Fruit fly (Drosophila melanogaster) whole organism, embryonic: Measurements from ENCODE around the gene CG32829.
A peak's percentile ranks its signal among the peaks of the same experiment; 100 is the strongest.

Experiments used
- Adf1 ChIP-seq: fragments of 200-800 bp; sonication (Bioruptor generic); IDR thresholded peaks from 2 replicates; pipeline ENCODE4 v1.3.6; 2022; ENCODE audit warnings: missing biosample characterization, missing genetic modification characterization
- Antp ChIP-seq: fragments of 200-800 bp; sonication (Bioruptor generic); optimal IDR thresholded peaks from 3 replicates; lab custom pipeline; 2016; ENCODE audit warnings: missing biosample characterization, missing genetic modification characterization
- Bdp1 ChIP-seq: fragments of 200-800 bp; sonication (Bioruptor generic); optimal IDR thresholded peaks from 3 replicates; lab custom pipeline; 2016; ENCODE audit warnings: missing biosample characterization, missing genetic modification characterization
- Blimp-1 ChIP-seq: fragments of 200-800 bp; sonication (Bioruptor generic); optimal IDR thresholded peaks from 3 replicates; lab custom pipeline; 2018; ENCODE audit warnings: missing biosample characterization, missing genetic modification characterization, mild to moderate bottlenecking, moderate library complexity, missing genetic modification reagents
- CG10267 ChIP-seq: fragments of 200-800 bp; sonication (Bioruptor generic); optimal IDR thresholded peaks from 2 replicates; lab custom pipeline; 2018; ENCODE audit warnings: missing biosample characterization, mild to moderate bottlenecking, missing genetic modification characterization, moderate library complexity
- CG11398 ChIP-seq: fragments of 200-800 bp; sonication (Bioruptor generic); optimal IDR thresholded peaks from 2 replicates; lab custom pipeline; 2016; ENCODE audit warnings: missing biosample characterization, missing genetic modification characterization
- CG12236 ChIP-seq: fragments of 200-800 bp; sonication (Bioruptor generic); optimal IDR thresholded peaks from 2 replicates; lab custom pipeline; 2016; ENCODE audit warnings: missing biosample characterization, missing genetic modification characterization
- CG13287 ChIP-seq: fragments of 200-800 bp; sonication (Bioruptor generic); IDR thresholded peaks from 2 replicates; pipeline ENCODE4 v1.3.6; 2022; ENCODE audit warnings: missing biosample characterization, missing genetic modification characterization; ENCODE audit not compliant: partially characterized antibody
- CG15011 ChIP-seq: fragments of 200-800 bp; sonication (Bioruptor generic); optimal IDR thresholded peaks from 3 replicates; lab custom pipeline; 2018; ENCODE audit warnings: missing biosample characterization, mild to moderate bottlenecking, missing genetic modification characterization
- CG15479 ChIP-seq: fragments of 200-800 bp; sonication (Bioruptor generic); optimal IDR thresholded peaks from 3 replicates; lab custom pipeline; 2019; ENCODE audit warnings: missing biosample characterization, mild to moderate bottlenecking, missing genetic modification characterization, moderate library complexity
- CG15696 ChIP-seq: fragments of 200-800 bp; sonication (Bioruptor generic); optimal IDR thresholded peaks from 2 replicates; lab custom pipeline; 2019; ENCODE audit warnings: missing biosample characterization, mild to moderate bottlenecking, missing genetic modification characterization, moderate library complexity
- CG1603 ChIP-seq: fragments of 200-800 bp; sonication (Bioruptor generic); optimal IDR thresholded peaks from 2 replicates; lab custom pipeline; 2019; ENCODE audit warnings: missing biosample characterization, mild to moderate bottlenecking, missing genetic modification characterization, moderate library complexity
- CG2678 ChIP-seq: fragments of 200-800 bp; sonication (Bioruptor generic); optimal IDR thresholded peaks from 3 replicates; lab custom pipeline; 2019; ENCODE audit warnings: missing biosample characterization, mild to moderate bottlenecking, missing genetic modification characterization, moderate library complexity
- CG30431 ChIP-seq: fragments of 200-800 bp; sonication (Bioruptor generic); optimal IDR thresholded peaks from 2 replicates; lab custom pipeline; 2017; ENCODE audit warnings: missing biosample characterization, missing genetic modification characterization
- CG34224 ChIP-seq: fragments of 200-800 bp; sonication (Bioruptor generic); IDR thresholded peaks from 3 replicates; pipeline ENCODE4 v1.3.6; 2022; ENCODE audit warnings: missing biosample characterization, missing genetic modification characterization; ENCODE audit not compliant: partially characterized antibody
- CG42726 ChIP-seq: fragments of 200-800 bp; sonication (Bioruptor generic); IDR thresholded peaks from 2 replicates; pipeline ENCODE4 v1.3.6; 2022; ENCODE audit warnings: missing biosample characterization, missing genetic modification characterization; ENCODE audit not compliant: partially characterized antibody
- CG6654 ChIP-seq: fragments of 200-800 bp; sonication (Bioruptor generic); optimal IDR thresholded peaks from 2 replicates; lab custom pipeline; 2017; ENCODE audit warnings: missing biosample characterization, mild to moderate bottlenecking, missing genetic modification characterization
- CG6791 ChIP-seq: fragments of 200-800 bp; sonication (Bioruptor generic); IDR thresholded peaks from 3 replicates; pipeline ENCODE4 v1.3.6; 2022; ENCODE audit warnings: missing biosample characterization, missing genetic modification characterization; ENCODE audit not compliant: partially characterized antibody
- CG8290 ChIP-seq, 3 experiments: fragments of 200-800 bp; sonication (Bioruptor generic); optimal IDR thresholded peaks; 2 replicates each; lab custom pipeline; 2016 to 2019; ENCODE audit warnings: missing biosample characterization in 3 of 3, missing genetic modification characterization in 3 of 3, mild to moderate bottlenecking in 2 of 3, moderate library complexity in 1 of 3
- CG9876 ChIP-seq: fragments of 200-800 bp; sonication (Bioruptor generic); optimal IDR thresholded peaks from 2 replicates; lab custom pipeline; 2016; ENCODE audit warnings: missing biosample characterization, missing genetic modification characterization
- Chrac-16 ChIP-seq: fragments of 200-800 bp; sonication (Bioruptor generic); optimal IDR thresholded peaks from 3 replicates; lab custom pipeline; 2016; ENCODE audit warnings: missing biosample characterization, missing genetic modification characterization
- CoRest ChIP-seq: fragments of 200-800 bp; sonication (Bioruptor generic); optimal IDR thresholded peaks from 3 replicates; lab custom pipeline; 2018; ENCODE audit warnings: missing biosample characterization, mild to moderate bottlenecking, missing genetic modification characterization, moderate library complexity
- Dek ChIP-seq: fragments of 200-800 bp; sonication (Bioruptor generic); optimal IDR thresholded peaks from 3 replicates; lab custom pipeline; 2019; ENCODE audit warnings: missing biosample characterization, mild to moderate bottlenecking, missing genetic modification characterization, moderate library complexity
- Dfd ChIP-seq, 2 experiments: fragments of >200 bp; optimal IDR thresholded peaks; 2 replicates each; lab custom pipeline; 2017; ENCODE audit warnings: missing biosample characterization in 2 of 2, missing genetic modification characterization in 2 of 2
- Eip74EF ChIP-seq, 2 experiments: fragments of 200-800 bp in 1 of 2; fragments of >200 bp in 1 of 2; sonication (Bioruptor generic) in 1 of 2; optimal IDR thresholded peaks; 2 replicates each; lab custom pipeline; 2017 to 2019; ENCODE audit warnings: missing biosample characterization in 2 of 2, missing genetic modification characterization in 2 of 2, mild to moderate bottlenecking in 1 of 2, moderate library complexity in 1 of 2
- HLH3B ChIP-seq: fragments of 200-800 bp; sonication (Bioruptor generic); IDR thresholded peaks from 2 replicates; pipeline ENCODE4 v1.3.6; 2022; ENCODE audit warnings: missing biosample characterization, missing genetic modification characterization
- MBD-R2 ChIP-seq: fragments of 200-800 bp; sonication (Bioruptor generic); IDR thresholded peaks from 2 replicates; pipeline ENCODE4 v1.3.6; 2022; ENCODE audit warnings: missing biosample characterization, missing genetic modification characterization
- NC2α ChIP-seq: fragments of 200-800 bp; sonication (Bioruptor generic); optimal IDR thresholded peaks from 2 replicates; lab custom pipeline; 2016; ENCODE audit warnings: missing biosample characterization, missing genetic modification characterization
- Optix ChIP-seq: fragments of 200-800 bp; sonication (Bioruptor generic); IDR thresholded peaks from 3 replicates; pipeline ENCODE4 v1.3.6; 2022; ENCODE audit warnings: missing biosample characterization, missing genetic modification characterization
- Ravus ChIP-seq: fragments of 200-800 bp; sonication (Bioruptor generic); IDR thresholded peaks from 2 replicates; pipeline ENCODE4 v1.3.6; 2022; ENCODE audit warnings: missing biosample characterization, missing genetic modification characterization
- al ChIP-seq: fragments of 200-800 bp; sonication (Bioruptor generic); IDR thresholded peaks from 2 replicates; pipeline ENCODE4 v1.3.6; 2022; ENCODE audit warnings: missing biosample characterization, missing genetic modification characterization
- bigmax ChIP-seq: fragments of 200-800 bp; sonication (Bioruptor generic); optimal IDR thresholded peaks from 2 replicates; lab custom pipeline; 2018; ENCODE audit warnings: missing biosample characterization, mild to moderate bottlenecking, missing genetic modification characterization
- dysf ChIP-seq: fragments of 200-800 bp; sonication (Bioruptor generic); IDR thresholded peaks from 3 replicates; pipeline ENCODE4 v1.3.6; 2022; ENCODE audit warnings: missing biosample characterization, missing genetic modification characterization
- insv ChIP-seq, 2 experiments: fragments of 200-800 bp; sonication (Bioruptor generic); optimal IDR thresholded peaks; 3 replicates each; lab custom pipeline; 2016 to 2018; ENCODE audit warnings: missing biosample characterization in 2 of 2, missing genetic modification characterization in 2 of 2
- jumu ChIP-seq: fragments of 200-800 bp; sonication (Bioruptor generic); optimal IDR thresholded peaks from 3 replicates; lab custom pipeline; 2016; ENCODE audit warnings: missing biosample characterization, missing genetic modification characterization
- mirr ChIP-seq: fragments of 200-800 bp; sonication (Bioruptor generic); optimal IDR thresholded peaks from 3 replicates; lab custom pipeline; 2018; ENCODE audit warnings: missing biosample characterization, mild to moderate bottlenecking, missing genetic modification characterization
- mld ChIP-seq: fragments of 200-800 bp; sonication (Bioruptor generic); IDR thresholded peaks from 3 replicates; pipeline ENCODE4 v1.3.6; 2022; ENCODE audit warnings: missing biosample characterization, missing genetic modification characterization; ENCODE audit not compliant: partially characterized antibody
- repo ChIP-seq: fragments of 200-800 bp; sonication (Bioruptor generic); optimal IDR thresholded peaks from 2 replicates; lab custom pipeline; 2016; ENCODE audit warnings: missing biosample characterization, missing genetic modification characterization
- ro ChIP-seq: fragments of 200-800 bp; sonication (Bioruptor generic); IDR thresholded peaks from 2 replicates; pipeline ENCODE4 v1.3.6; 2022; ENCODE audit warnings: missing biosample characterization, missing genetic modification characterization
- scrt ChIP-seq: fragments of 200-800 bp; sonication (Bioruptor generic); optimal IDR thresholded peaks from 2 replicates; lab custom pipeline; 2018; ENCODE audit warnings: missing biosample characterization, mild to moderate bottlenecking, missing genetic modification characterization, moderate library complexity
- slp2 ChIP-seq: fragments of 200-800 bp; sonication (Bioruptor generic); optimal IDR thresholded peaks from 2 replicates; lab custom pipeline; 2016; ENCODE audit warnings: missing biosample characterization, missing genetic modification characterization
- sna ChIP-seq: fragments of 200-800 bp; sonication (Bioruptor generic); IDR thresholded peaks from 2 replicates; pipeline ENCODE4 v1.3.6; 2022; ENCODE audit warnings: missing biosample characterization, missing genetic modification characterization; ENCODE audit not compliant: partially characterized antibody
- tgo ChIP-seq: fragments of 200-800 bp; sonication (Bioruptor generic); IDR thresholded peaks from 3 replicates; pipeline ENCODE4 v1.3.6; 2022; ENCODE audit warnings: missing biosample characterization, missing genetic modification characterization
- tna ChIP-seq: fragments of 200-800 bp; sonication (Bioruptor generic); IDR thresholded peaks from 2 replicates; pipeline ENCODE4 v1.3.6; 2022; ENCODE audit warnings: missing biosample characterization, missing genetic modification characterization; ENCODE audit not compliant: partially characterized antibody
- z ChIP-seq: fragments of 200-800 bp; sonication (Bioruptor generic); IDR thresholded peaks from 3 replicates; pipeline ENCODE4 v1.3.6; 2022; ENCODE audit warnings: missing biosample characterization, missing genetic modification characterization
- zen2 ChIP-seq: fragments of 200-800 bp; sonication (Bioruptor generic); IDR thresholded peaks from 3 replicates; pipeline ENCODE4 v1.3.6; 2022; ENCODE audit warnings: missing biosample characterization, missing genetic modification characterization; ENCODE audit not compliant: partially characterized antibody

The CG32829 gene

DNA sequence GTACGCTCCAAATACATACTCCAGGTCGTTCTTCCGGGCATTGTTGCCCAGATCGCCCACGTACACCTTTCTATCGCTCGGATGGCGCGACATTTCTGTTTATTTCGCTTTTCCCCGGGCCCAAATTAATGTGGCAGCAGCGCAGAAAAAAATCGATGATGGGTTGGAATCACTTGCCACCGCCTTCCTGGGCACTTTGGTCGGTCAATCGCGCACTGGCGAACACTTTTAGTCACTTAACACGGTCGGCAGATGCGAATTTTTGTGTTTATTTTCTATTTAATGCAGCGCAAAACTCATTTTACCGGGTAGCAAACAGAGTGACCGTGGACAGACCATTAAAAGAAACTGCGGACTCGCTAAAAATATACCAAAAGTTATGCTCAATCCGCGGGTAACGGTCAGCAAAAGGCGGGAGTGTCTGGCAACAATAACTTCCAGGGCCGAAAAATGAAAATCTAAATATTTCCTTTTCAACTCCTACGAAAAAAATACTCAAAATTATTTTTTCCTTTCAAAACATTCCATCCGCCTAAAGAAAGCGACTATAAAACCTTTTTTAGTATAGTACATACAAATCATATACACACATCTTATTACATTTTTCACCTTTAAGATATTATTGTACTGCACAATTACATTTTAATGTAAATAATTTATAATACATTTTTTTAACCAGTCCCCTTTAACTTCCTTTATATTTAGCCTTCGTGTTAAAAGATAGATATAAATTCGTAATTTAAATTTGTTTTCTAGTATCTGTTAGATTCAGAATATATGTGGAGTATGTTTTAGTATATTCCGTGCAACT lies 3.8 kb upstream of the CG32829 start, which contains the start of gene x16 (continued):
- no peak for TF ChIP-seq ro (GFP tag; lab: Robert Waterston, UW)
- no peak for TF ChIP-seq Ravus
- no peak for TF ChIP-seq NC2α (GFP tag; lab: Kevin White, UChicago)
- TF ChIP-seq mld (GFP tag; lab: Robert Waterston, UW) = no peak
- TF ChIP-seq CG34224 = no peak
- no peak for TF ChIP-seq CG10267 (tag; lab: Kevin White, UChicago)
- no peak for TF ChIP-seq al (GFP tag; lab: Robert Waterston, UW)
- no peak for TF ChIP-seq repo
- no peak for TF ChIP-seq mirr (GFP tag; lab: Kevin White, UChicago)
- TF ChIP-seq Dek = no peak
- no peak for TF ChIP-seq CG9876 (GFP tag; lab: Kevin White, UChicago)
- TF ChIP-seq CG8290 (GFP tag; optimal IDR thresholded peaks at IDR 0.05; lab: Kevin White, UChicago) = no peak
- TF ChIP-seq CG8290 (tag; optimal IDR thresholded peaks at IDR 0.05; lab: Kevin White, UChicago) = no peak
- TF ChIP-seq Blimp-1 (GFP tag; lab: Kevin White, UChicago) = no peak
- no peak for TF ChIP-seq scrt (GFP tag; lab: Kevin White, UChicago)
- no peak for TF ChIP-seq CG42726 (GFP tag; lab: Robert Waterston, UW)
- TF ChIP-seq, all 482 proteins: peak for 43

DNA sequence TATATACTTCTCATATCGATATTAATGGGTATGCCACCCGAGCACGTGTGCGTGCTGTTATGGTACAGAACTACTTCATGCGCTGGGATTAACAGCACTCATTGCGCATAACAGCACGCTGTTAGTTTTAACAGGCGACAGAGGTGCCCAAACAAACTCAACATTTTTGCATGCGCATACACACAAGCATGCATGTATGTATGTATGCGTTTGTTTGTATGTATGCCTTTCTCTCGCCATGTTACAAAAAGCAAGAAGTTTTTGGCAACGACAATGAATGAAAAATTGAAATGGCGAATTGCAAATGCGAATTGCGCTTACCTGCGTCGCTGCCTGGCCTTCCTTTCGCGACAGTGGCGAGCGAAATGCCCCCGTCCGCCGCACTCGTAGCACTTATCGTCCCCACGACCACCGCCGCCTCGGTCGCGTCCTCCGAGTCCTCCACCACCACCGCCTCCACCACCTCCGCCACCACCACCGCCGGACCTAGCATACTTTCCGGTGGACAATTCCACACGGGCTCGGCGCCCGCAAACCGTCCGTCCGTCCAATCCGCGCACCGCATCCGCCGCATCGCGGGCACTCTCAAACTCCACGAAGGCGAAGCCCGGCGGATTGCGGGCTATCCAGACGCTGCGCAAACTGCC lies 3.1 kb upstream of the CG32829 start:
- peak; percentile 63 for TF ChIP-seq CG15479
- no peak for TF ChIP-seq HLH3B (GFP tag; lab: Robert Waterston, UW)
- peak; percentile 43 for TF ChIP-seq MBD-R2
- TF ChIP-seq CG6654 (GFP tag; lab: Kevin White, UChicago) = no peak
- TF ChIP-seq CoRest (tag; lab: Kevin White, UChicago) = no peak
- no peak for TF ChIP-seq Eip74EF (GFP tag; optimal IDR thresholded peaks at IDR 0.05; lab: Kevin White, UChicago)
- TF ChIP-seq Bdp1 (GFP tag; lab: Kevin White, UChicago) = no peak
- TF ChIP-seq CG12236 = no peak
- TF ChIP-seq CG15011 (GFP tag; lab: Kevin White, UChicago) = no peak
- TF ChIP-seq Optix (GFP tag; lab: Robert Waterston, UW) = no peak
- no peak for TF ChIP-seq Dfd (GFP tag; optimal IDR thresholded peaks at IDR 0.05; lab: Kevin White, UChicago)
- no peak for TF ChIP-seq CG30431 (GFP tag; lab: Kevin White, UChicago)
- no peak for TF ChIP-seq jumu (GFP tag; lab: Kevin White, UChicago)
- no peak for TF ChIP-seq CG11398 (GFP tag; lab: Kevin White, UChicago)
- no peak for TF ChIP-seq slp2 (GFP tag; lab: Kevin White, UChicago)
- no peak for TF ChIP-seq Adf1 (GFP tag; lab: Robert Waterston, UW)
- TF ChIP-seq CG15696 = no peak
- TF ChIP-seq CG6791 (GFP tag; lab: Robert Waterston, UW) = 0 out of 3 replicates have a peak, but pooled peaks have one; percentile 32
- no peak for TF ChIP-seq Chrac-16 (GFP tag; lab: Kevin White, UChicago)
- no peak for TF ChIP-seq tgo
- no peak for TF ChIP-seq Antp
- peak; percentile 9 for TF ChIP-seq CG10267 (tag; lab: Kevin White, UChicago)
- TF ChIP-seq CG2678 (tag; lab: Kevin White, UChicago) = peak; percentile 39
- TF ChIP-seq z (GFP tag; lab: Robert Waterston, UW) = no peak
- peak; percentile 27; the same call in 1 of the 2 replicates for TF ChIP-seq tna (GFP tag; lab: Robert Waterston, UW)
- TF ChIP-seq dysf (GFP tag; lab: Robert Waterston, UW) = no peak
- no peak for TF ChIP-seq insv (GFP tag; optimal IDR thresholded peaks at IDR 0.05; lab: Kevin White, UChicago)
- peak; percentile 7 for TF ChIP-seq CG1603 (tag; lab: Kevin White, UChicago)
- no peak for TF ChIP-seq zen2
- TF ChIP-seq bigmax (GFP tag; lab: Kevin White, UChicago) = peak; percentile 68
- 0 out of 2 replicates have a peak, but pooled peaks have one; percentile 10 for TF ChIP-seq sna (GFP tag; lab: Robert Waterston, UW)
- peak; percentile 10; the same call in 1 of the 2 replicates for TF ChIP-seq CG13287 (GFP tag; lab: Robert Waterston, UW)
